Worm (Caenorhabditis elegans) whole organism, L3 larva: ENCODE measurements around the gene meg-3.

Experiments
- R02D3.7 ChIP-seq: fragments of 150-350 bp; optimal IDR thresholded peaks from 2 replicates; lab custom pipeline; 2014; ENCODE audit warnings: missing biosample characterization, missing genetic modification characterization
- ZK546.5 ChIP-seq: sonication (generic microtip); optimal IDR thresholded peaks from 2 replicates; lab custom pipeline; 2017; ENCODE audit warnings: missing biosample characterization, missing genetic modification characterization
- aly-2 ChIP-seq: fragments of 150-350 bp; optimal IDR thresholded peaks from 2 replicates; lab custom pipeline; 2014; ENCODE audit warnings: missing biosample characterization, missing genetic modification characterization
- ama-1 ChIP-seq: fragments of 150-350 bp; optimal IDR thresholded peaks from 2 replicates; lab custom pipeline; 2018
- ceh-16 ChIP-seq: sonication (generic microtip); optimal IDR thresholded peaks from 2 replicates; lab custom pipeline; 2017; ENCODE audit warnings: missing biosample characterization, missing genetic modification characterization
- ceh-28 ChIP-seq: fragments of 150-350 bp; optimal IDR thresholded peaks from 2 replicates; lab custom pipeline; 2014; ENCODE audit warnings: missing biosample characterization, missing genetic modification reagents, missing genetic modification characterization
- ceh-82 ChIP-seq: fragments of 150-350 bp; optimal IDR thresholded peaks from 2 replicates; lab custom pipeline; 2014; ENCODE audit warnings: missing biosample characterization, missing genetic modification characterization
- ceh-9 ChIP-seq: sonication (generic microtip); optimal IDR thresholded peaks from 2 replicates; lab custom pipeline; 2018; ENCODE audit warnings: missing biosample characterization, missing genetic modification characterization
- egl-27 ChIP-seq: sonication (generic microtip); optimal IDR thresholded peaks from 4 replicates; lab custom pipeline; 2017; ENCODE audit warnings: missing biosample characterization, missing genetic modification reagents, missing genetic modification characterization
- egl-5 ChIP-seq: fragments of 150-350 bp; optimal IDR thresholded peaks from 2 replicates; lab custom pipeline; 2017; ENCODE audit warnings: missing biosample characterization, missing genetic modification reagents, missing genetic modification characterization, inconsistent platforms
- elt-1 ChIP-seq: fragments of 150-350 bp; optimal IDR thresholded peaks from 2 replicates; lab custom pipeline; 2014; ENCODE audit warnings: missing biosample characterization, missing genetic modification characterization
- elt-2 ChIP-seq: sonication (generic microtip); optimal IDR thresholded peaks from 2 replicates; lab custom pipeline; 2016; ENCODE audit warnings: missing genetic modification reagents, mild to moderate bottlenecking, missing genetic modification characterization, missing compliant biosample characterization
- elt-3 ChIP-seq, 3 experiments: fragments of 150-350 bp in 1 of 3; sonication (generic microtip) in 2 of 3; optimal IDR thresholded peaks; 2 replicates in 2 of 3; 4 replicates in 1 of 3; lab custom pipeline; 2014 to 2017; ENCODE audit warnings: missing biosample characterization in 3 of 3, missing genetic modification characterization in 3 of 3
- fkh-10 ChIP-seq: sonication (generic microtip); optimal IDR thresholded peaks from 2 replicates; lab custom pipeline; 2017; ENCODE audit warnings: missing biosample characterization, missing genetic modification reagents, missing genetic modification characterization
- hmg-11 ChIP-seq: sonication (generic microtip); optimal IDR thresholded peaks from 2 replicates; lab custom pipeline; 2016; ENCODE audit warnings: missing genetic modification characterization, missing compliant biosample characterization
- lin-15B ChIP-seq: fragments of 150-350 bp; optimal IDR thresholded peaks from 2 replicates; lab custom pipeline; 2014; ENCODE audit warnings: missing biosample characterization, missing genetic modification characterization
- lin-39 ChIP-seq: fragments of 150-350 bp; optimal IDR thresholded peaks from 2 replicates; lab custom pipeline; 2018; ENCODE audit warnings: missing biosample characterization, missing genetic modification reagents, missing genetic modification characterization
- mml-1 ChIP-seq: fragments of 150-350 bp; sonication (generic microtip); optimal IDR thresholded peaks from 3 replicates; lab custom pipeline; 2014; ENCODE audit warnings: missing biosample characterization, missing genetic modification characterization
- nfya-1 ChIP-seq: sonication (generic microtip); optimal IDR thresholded peaks from 2 replicates; lab custom pipeline; 2017; ENCODE audit warnings: missing genetic modification characterization, mild to moderate bottlenecking, missing compliant biosample characterization, antibody characterized with exemption, moderate library complexity; ENCODE audit not compliant: insufficient read depth
- nhr-11 ChIP-seq: fragments of 150-350 bp; optimal IDR thresholded peaks from 2 replicates; lab custom pipeline; 2014; ENCODE audit warnings: missing biosample characterization, missing genetic modification characterization
- nhr-12 ChIP-seq: fragments of 150-350 bp; optimal IDR thresholded peaks from 2 replicates; lab custom pipeline; 2014; ENCODE audit warnings: missing biosample characterization, missing genetic modification characterization
- nhr-23 ChIP-seq: fragments of 150-350 bp; optimal IDR thresholded peaks from 2 replicates; lab custom pipeline; 2014; ENCODE audit warnings: missing biosample characterization, missing genetic modification reagents, missing genetic modification characterization
- nhr-25 ChIP-seq: sonication (generic microtip); optimal IDR thresholded peaks from 2 replicates; lab custom pipeline; 2017; ENCODE audit warnings: missing biosample characterization, missing genetic modification characterization
- nhr-43 ChIP-seq: sonication (generic microtip); optimal IDR thresholded peaks from 2 replicates; lab custom pipeline; 2016; ENCODE audit warnings: mild to moderate bottlenecking, missing genetic modification characterization, missing compliant biosample characterization; ENCODE audit not compliant: poor library complexity, severe bottlenecking
- nhr-67 ChIP-seq: fragments of 150-350 bp; optimal IDR thresholded peaks from 2 replicates; lab custom pipeline; 2014; ENCODE audit warnings: missing biosample characterization, missing genetic modification characterization
- nhr-76 ChIP-seq: fragments of 150-350 bp; sonication (generic microtip); optimal IDR thresholded peaks from 5 replicates; lab custom pipeline; 2014; ENCODE audit warnings: missing biosample characterization, missing genetic modification characterization
- nhr-77 ChIP-seq: fragments of 150-350 bp; optimal IDR thresholded peaks from 2 replicates; lab custom pipeline; 2014; ENCODE audit warnings: missing biosample characterization, missing genetic modification characterization
- pha-4 ChIP-seq: fragments of 150-350 bp; optimal IDR thresholded peaks from 2 replicates; lab custom pipeline; 2014; ENCODE audit warnings: missing biosample characterization, missing genetic modification reagents, missing genetic modification characterization
- pqm-1 ChIP-seq: fragments of 150-350 bp; optimal IDR thresholded peaks from 2 replicates; lab custom pipeline; 2017; ENCODE audit warnings: missing biosample characterization, missing genetic modification characterization, inconsistent platforms
- skn-1 ChIP-seq: fragments of 150-350 bp; optimal IDR thresholded peaks from 2 replicates; lab custom pipeline; 2014; ENCODE audit warnings: missing biosample characterization, missing genetic modification characterization
- unc-39 ChIP-seq: sonication (generic microtip); optimal IDR thresholded peaks from 4 replicates; lab custom pipeline; 2017; ENCODE audit warnings: missing biosample characterization, missing genetic modification characterization
- unc-62 ChIP-seq: fragments of 150-350 bp; sonication (generic microtip); optimal IDR thresholded peaks from 4 replicates; lab custom pipeline; 2014; ENCODE audit warnings: missing biosample characterization, missing genetic modification reagents, missing genetic modification characterization
- ztf-11 ChIP-seq: fragments of 150-350 bp; optimal IDR thresholded peaks from 2 replicates; lab custom pipeline; 2014; ENCODE audit warnings: missing biosample characterization, missing genetic modification characterization
- ztf-4 ChIP-seq: fragments of 150-350 bp; optimal IDR thresholded peaks from 2 replicates; lab custom pipeline; 2014; ENCODE audit warnings: missing biosample characterization, missing genetic modification characterization

The meg-3 gene

DNA sequence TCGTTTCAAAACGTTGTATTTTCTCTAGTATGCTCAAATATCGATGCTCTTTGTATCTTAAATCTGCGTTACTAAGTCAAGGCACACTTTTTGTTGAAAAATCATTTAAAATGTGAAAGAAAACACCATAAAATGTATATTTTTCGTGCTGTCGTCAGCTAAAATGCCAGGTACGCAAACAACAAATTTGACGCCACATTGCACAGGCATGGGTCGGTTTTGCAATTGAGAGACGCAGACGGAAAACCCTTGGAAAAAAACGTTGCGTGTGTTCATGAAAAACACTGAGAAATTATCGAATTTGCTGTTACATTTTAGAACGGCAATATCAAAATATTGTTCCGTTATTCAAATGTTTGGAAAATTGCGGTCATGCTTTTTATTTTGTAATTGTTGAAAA lies 24.6 kb downstream of the meg-3 start:
- TF ChIP-seq aly-2 (no peak), pqm-1 (tag; lab: Kevin White, UChicago) (peak; percentile 0), nhr-23 (tag; lab: Kevin White, UChicago) (peak; percentile 42), nhr-11 (tag; lab: Kevin White, UChicago) (no peak), nhr-43 (tag; lab: Kevin White, UChicago) (peak; percentile 21), ceh-82 (tag; lab: Kevin White, UChicago) (no peak), skn-1 (tag; lab: Kevin White, UChicago) (peak; percentile 41), egl-27 (tag; lab: Kevin White, UChicago) (no peak), lin-15B (tag; lab: Kevin White, UChicago) (peak; percentile 26), nfya-1 (tag; lab: Kevin White, UChicago) (peak; percentile 65), nhr-67 (tag; lab: Kevin White, UChicago) (no peak), ztf-11 (tag; lab: Kevin White, UChicago) (no peak), ceh-28 (tag; lab: Kevin White, UChicago) (peak; percentile 45), R02D3.7 (tag; lab: Kevin White, UChicago) (no peak), unc-39 (tag; lab: Kevin White, UChicago) (no peak), pha-4 (peak; percentile 67), egl-5 (tag; lab: Kevin White, UChicago) (no peak), ceh-9 (tag; lab: Kevin White, UChicago) (no peak), lin-39 (tag; lab: Kevin White, UChicago) (peak; percentile 21), hmg-11 (tag; lab: Kevin White, UChicago) (peak; percentile 97), ama-1 (no peak), elt-2 (tag; lab: Kevin White, UChicago) (peak; percentile 22)

ce11 chrX:1964411-1964810 lies 25.0 kb downstream of the meg-3 start:
- TF ChIP-seq mml-1 (tag; lab: Kevin White, UChicago) (no peak), aly-2 (no peak), elt-2 (tag; lab: Kevin White, UChicago) (no peak), pha-4 (no peak), nhr-12 (tag; lab: Kevin White, UChicago) (no peak), ZK546.5 (no peak), unc-62 (GFP tag; lab: Kevin White, UChicago) (no peak), ztf-4 (tag; lab: Kevin White, UChicago) (no peak), lin-15B (tag; lab: Kevin White, UChicago) (no peak), elt-3 (tag; optimal IDR thresholded peaks at IDR 0.05; lab: Kevin White, UChicago) (no peak), fkh-10 (GFP tag; lab: Kevin White, UChicago) (no peak), hmg-11 (tag; lab: Kevin White, UChicago) (no peak), nhr-76 (no peak), nhr-25 (no peak), ceh-82 (tag; lab: Kevin White, UChicago) (no peak), egl-27 (tag; lab: Kevin White, UChicago) (no peak), nhr-23 (tag; lab: Kevin White, UChicago) (no peak), elt-1 (tag; lab: Kevin White, UChicago) (no peak)

- TF ChIP-seq ceh-16 (tag; lab: Kevin White, UChicago) (no peak), skn-1 (tag; lab: Kevin White, UChicago) (no peak), ZK546.5 (no peak), unc-39 (tag; lab: Kevin White, UChicago) (no peak), nhr-23 (tag; lab: Kevin White, UChicago) (no peak), ztf-4 (tag; lab: Kevin White, UChicago) (no peak), ztf-11 (tag; lab: Kevin White, UChicago) (no peak), nfya-1 (tag; lab: Kevin White, UChicago) (no peak), nhr-77 (tag; lab: Kevin White, UChicago) (no peak), elt-3 (tag; optimal IDR thresholded peaks at IDR 0.05; lab: Kevin White, UChicago) (no peak), egl-27 (tag; lab: Kevin White, UChicago) (no peak)
These were observed 27.1 kb downstream of the meg-3 start, which contains the start of gene F52D2.7 for ce11 chrX:1962273-1962672. F52D2.7 (plus strand) TSS chrX:1962573.
